Worm (Caenorhabditis elegans): ENCODE measurements around the gene Y110A2AL.9.

Gene Y110A2AL.9

ce11 chrII:2866541-2867124 lies at the start of gene Y110A2AL.9, which contains the start of gene Y110A2AL.3:
Y110A2AL.9 (minus strand) TSS chrII:2866641.
Y110A2AL.3 (plus strand) TSS chrII:2867074.
- TF ChIP-seq flt-1 (GFP tag; IDR thresholded peaks at IDR 0.05) (no peak), klf-2 (GFP tag; conservative IDR thresholded peaks at IDR 0.05) (no peak), ztf-23 (GFP tag; IDR thresholded peaks at IDR 0.05) (no peak), tab-1 (GFP tag; IDR thresholded peaks at IDR 0.05) (no peak), cog-1 (tag; optimal IDR thresholded peaks at IDR 0.05) (no peak), ref-1 (GFP tag; conservative IDR thresholded peaks at IDR 0.05) (no peak), T22C8.4 (GFP tag; IDR thresholded peaks at IDR 0.05) (no peak), ztf-29 (GFP tag; IDR thresholded peaks at IDR 0.05) (no peak), med-1 (GFP tag; optimal IDR thresholded peaks at IDR 0.05; ENCODE audit: insufficient read depth) (no peak)

DNA sequence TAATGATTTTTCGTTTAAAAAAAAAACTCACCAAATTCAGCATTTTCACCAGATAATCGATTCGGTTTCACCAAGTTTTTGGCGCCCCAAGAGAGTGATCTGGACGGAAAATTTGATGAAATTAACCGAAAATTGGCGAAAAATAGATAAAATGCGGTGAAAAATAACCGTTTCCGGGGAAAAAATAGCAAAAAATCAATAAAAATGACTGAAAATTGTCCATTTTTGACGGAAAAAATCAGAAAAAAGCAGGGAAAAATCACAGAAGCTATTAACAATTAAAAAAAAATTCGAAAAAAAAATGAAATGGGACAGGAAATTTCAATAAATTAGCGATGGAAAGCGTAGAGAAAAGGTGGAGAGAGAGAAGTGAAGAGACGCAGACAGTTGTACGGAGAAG lies 47.1 kb upstream of the Y110A2AL.9 start, which contains the start of gene ubc-15:
Gene ubc-15 (minus strand): TSS at position 101 of the 400 bp plus-strand sequence.
- TF ChIP-seq med-1 (GFP tag; optimal IDR thresholded peaks at IDR 0.05; ENCODE audit: insufficient read depth), result no peak
- no peak for TF ChIP-seq cog-1 (tag; optimal IDR thresholded peaks at IDR 0.05)
- TF ChIP-seq flt-1 (GFP tag; IDR thresholded peaks at IDR 0.05), result no peak
- TF ChIP-seq ztf-23 (GFP tag; IDR thresholded peaks at IDR 0.05), result no peak
- TF ChIP-seq ref-1 (GFP tag; conservative IDR thresholded peaks at IDR 0.05), result no peak
- no peak for TF ChIP-seq klf-2 (GFP tag; conservative IDR thresholded peaks at IDR 0.05)
- TF ChIP-seq T22C8.4 (GFP tag; IDR thresholded peaks at IDR 0.05), result no peak
- no peak for TF ChIP-seq ztf-29 (GFP tag; IDR thresholded peaks at IDR 0.05)
- TF ChIP-seq tab-1 (GFP tag; IDR thresholded peaks at IDR 0.05), result no peak

ce11 chrII:2903748-2904147 lies 37.3 kb upstream of the Y110A2AL.9 start:
- TF ChIP-seq T22C8.4 (GFP tag; IDR thresholded peaks at IDR 0.05), result no peak
- no peak for TF ChIP-seq tab-1 (GFP tag; IDR thresholded peaks at IDR 0.05)
- no peak for TF ChIP-seq flt-1 (GFP tag; IDR thresholded peaks at IDR 0.05)
- TF ChIP-seq ztf-23 (GFP tag; IDR thresholded peaks at IDR 0.05), result no peak
- no peak for TF ChIP-seq cog-1 (tag; optimal IDR thresholded peaks at IDR 0.05)
- no peak for TF ChIP-seq ref-1 (GFP tag; conservative IDR thresholded peaks at IDR 0.05)
- no peak for TF ChIP-seq ztf-29 (GFP tag; IDR thresholded peaks at IDR 0.05)

- TF ChIP-seq klf-2 (GFP tag; conservative IDR thresholded peaks at IDR 0.05) (no peak), flt-1 (GFP tag; IDR thresholded peaks at IDR 0.05) (no peak), T22C8.4 (GFP tag; IDR thresholded peaks at IDR 0.05) (peak; percentile 61; the same call in 1 of the 2 replicates), ztf-23 (GFP tag; IDR thresholded peaks at IDR 0.05) (no peak), ref-1 (GFP tag; conservative IDR thresholded peaks at IDR 0.05) (no peak), ztf-29 (GFP tag; IDR thresholded peaks at IDR 0.05) (no peak)
Observed at ce11 chrII:2901158-2901557, 34.7 kb upstream of the Y110A2AL.9 start.

DNA sequence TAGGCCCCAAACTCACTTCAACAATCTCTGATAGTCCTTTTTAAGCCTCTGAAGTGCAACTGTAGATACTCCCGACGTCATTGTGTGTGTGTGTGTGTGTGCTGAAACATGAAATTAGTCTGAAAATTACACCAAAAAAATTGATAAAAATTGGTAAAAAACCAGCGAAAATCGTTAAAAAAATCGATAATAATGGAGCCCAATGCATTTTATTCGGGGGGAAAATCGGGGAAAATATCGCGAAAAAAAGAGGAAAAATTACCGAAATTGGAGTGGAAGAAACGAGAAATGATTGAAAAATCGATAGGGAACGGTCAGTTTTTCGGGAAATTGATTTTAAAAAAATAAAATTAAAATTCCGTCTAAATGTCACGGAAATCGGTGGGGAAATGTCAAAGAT lies 33.8 kb upstream of the Y110A2AL.9 start, which contains the start of gene ubc-26:
Gene ubc-26 (minus strand): TSS at position 101 of the 400 bp plus-strand sequence.
- TF ChIP-seq flt-1 (GFP tag; IDR thresholded peaks at IDR 0.05), result no peak
- TF ChIP-seq med-1 (GFP tag; optimal IDR thresholded peaks at IDR 0.05; ENCODE audit: insufficient read depth), result no peak

ce11 chrII:2894295-2894694 lies 27.9 kb upstream of the Y110A2AL.9 start, which contains the start of gene sqv-2:
sqv-2 (minus strand) TSS chrII:2894395.
- TF ChIP-seq klf-2 (GFP tag; conservative IDR thresholded peaks at IDR 0.05), result no peak
- no peak for TF ChIP-seq tab-1 (GFP tag; IDR thresholded peaks at IDR 0.05)
- no peak for TF ChIP-seq flt-1 (GFP tag; IDR thresholded peaks at IDR 0.05)
- no peak for TF ChIP-seq ref-1 (GFP tag; conservative IDR thresholded peaks at IDR 0.05)
- no peak for TF ChIP-seq ztf-23 (GFP tag; IDR thresholded peaks at IDR 0.05)
- no peak for TF ChIP-seq cog-1 (tag; optimal IDR thresholded peaks at IDR 0.05)
- TF ChIP-seq ztf-29 (GFP tag; IDR thresholded peaks at IDR 0.05), result no peak
- TF ChIP-seq T22C8.4 (GFP tag; IDR thresholded peaks at IDR 0.05), result no peak
- no peak for TF ChIP-seq med-1 (GFP tag; optimal IDR thresholded peaks at IDR 0.05; ENCODE audit: insufficient read depth)

DNA sequence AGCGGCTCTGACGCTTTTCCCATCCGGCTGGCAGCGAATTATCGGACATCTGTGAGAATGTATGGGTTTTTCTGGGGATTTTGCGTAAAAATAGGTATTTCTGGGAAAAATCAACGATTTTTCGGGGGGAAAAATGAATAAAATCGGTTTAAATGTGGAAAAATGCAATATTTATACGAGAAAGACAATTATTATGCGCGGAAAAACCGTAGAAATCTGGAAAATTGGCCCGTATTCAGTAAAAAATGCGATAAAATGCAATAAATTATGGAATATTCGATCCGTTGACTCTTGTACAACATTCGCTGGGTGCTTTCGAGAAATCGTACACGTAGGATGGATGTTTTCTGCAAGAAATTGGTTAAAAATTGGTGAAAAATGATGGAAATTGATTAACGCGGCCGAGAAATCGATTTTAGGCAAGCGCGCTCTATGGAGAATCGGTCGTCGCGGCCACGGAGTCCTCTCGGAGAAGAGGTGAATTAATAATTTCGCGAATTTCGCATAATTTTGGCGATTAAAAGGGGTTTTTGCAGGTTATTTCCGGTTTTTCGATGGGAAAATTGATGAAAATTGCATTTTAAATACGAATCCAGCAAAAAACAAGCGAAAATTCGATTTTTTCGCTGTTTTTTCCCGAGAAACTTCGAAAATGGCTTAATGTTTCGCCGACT lies 22.7 kb upstream of the Y110A2AL.9 start, which contains the start of gene pinn-1:
Gene pinn-1 (minus strand): TSS at position 51 of the 674 bp plus-strand sequence.
- TF ChIP-seq med-1 (GFP tag; optimal IDR thresholded peaks at IDR 0.05; ENCODE audit: insufficient read depth) (no peak), ref-1 (GFP tag; conservative IDR thresholded peaks at IDR 0.05) (no peak), ztf-23 (GFP tag; IDR thresholded peaks at IDR 0.05) (peak; percentile 82), T22C8.4 (GFP tag; IDR thresholded peaks at IDR 0.05) (peak; percentile 93), flt-1 (GFP tag; IDR thresholded peaks at IDR 0.05) (peak; percentile 86), klf-2 (GFP tag; conservative IDR thresholded peaks at IDR 0.05) (peak; percentile 71; the same call in 1 of the 2 replicates), ztf-29 (GFP tag; IDR thresholded peaks at IDR 0.05) (no peak), tab-1 (GFP tag; IDR thresholded peaks at IDR 0.05) (no peak), cog-1 (tag; optimal IDR thresholded peaks at IDR 0.05) (peak; percentile 69)

DNA sequence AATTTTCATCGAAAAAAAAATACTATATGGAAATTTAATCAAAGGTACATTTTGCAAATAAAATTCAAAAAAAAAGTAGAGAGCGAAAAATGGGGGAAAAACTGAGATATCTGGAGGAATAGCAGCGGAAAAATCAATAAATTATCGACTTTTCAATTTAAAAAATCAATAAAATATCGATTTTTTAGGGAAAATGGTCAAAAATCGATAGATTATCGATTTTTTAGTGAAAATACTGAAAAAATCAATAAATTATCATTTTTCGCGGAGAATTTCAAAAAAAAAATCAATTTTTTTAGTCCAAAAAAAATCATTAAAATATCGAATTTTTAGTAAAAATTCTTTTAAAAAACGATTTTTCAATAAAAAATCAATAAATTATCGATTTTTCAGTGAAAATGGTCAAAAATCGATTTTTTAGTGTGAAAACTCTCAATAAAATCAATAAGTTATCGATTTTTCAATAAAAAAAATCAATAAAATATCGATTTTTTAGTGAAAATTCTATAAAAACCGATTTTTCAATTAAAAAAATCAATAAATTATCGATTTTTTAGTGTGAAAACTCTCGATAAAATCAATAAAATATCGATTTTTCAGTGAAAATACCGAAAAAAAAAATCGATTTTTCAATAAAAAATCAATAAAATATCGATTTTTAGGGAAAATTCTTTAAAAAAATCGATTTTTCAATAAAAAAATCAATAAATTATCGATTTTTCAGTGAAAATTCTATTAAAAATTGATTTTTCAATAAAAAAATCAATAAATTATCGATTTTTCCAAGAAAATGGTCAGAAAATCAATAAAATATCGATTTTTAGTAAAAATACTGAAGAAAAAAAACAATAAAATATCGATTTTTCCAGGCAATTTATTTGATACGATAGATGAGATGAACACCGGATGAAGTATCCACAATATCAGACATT lies 19.3 kb upstream of the Y110A2AL.9 start:
- no peak for TF ChIP-seq ref-1 (GFP tag; conservative IDR thresholded peaks at IDR 0.05)
- no peak for TF ChIP-seq cog-1 (tag; optimal IDR thresholded peaks at IDR 0.05)
- TF ChIP-seq ztf-29 (GFP tag; IDR thresholded peaks at IDR 0.05), result no peak
- TF ChIP-seq tab-1 (GFP tag; IDR thresholded peaks at IDR 0.05), result no peak
- peak; percentile 60 for TF ChIP-seq T22C8.4 (GFP tag; IDR thresholded peaks at IDR 0.05)
- TF ChIP-seq klf-2 (GFP tag; conservative IDR thresholded peaks at IDR 0.05), result no peak
- no peak for TF ChIP-seq med-1 (GFP tag; optimal IDR thresholded peaks at IDR 0.05; ENCODE audit: insufficient read depth)
- TF ChIP-seq ztf-23 (GFP tag; IDR thresholded peaks at IDR 0.05), result no peak

- TF ChIP-seq cog-1 (tag; optimal IDR thresholded peaks at IDR 0.05) (no peak), ztf-23 (GFP tag; IDR thresholded peaks at IDR 0.05) (no peak), T22C8.4 (GFP tag; IDR thresholded peaks at IDR 0.05) (no peak), ztf-29 (GFP tag; IDR thresholded peaks at IDR 0.05) (no peak), ref-1 (GFP tag; conservative IDR thresholded peaks at IDR 0.05) (no peak), tab-1 (GFP tag; IDR thresholded peaks at IDR 0.05) (no peak), med-1 (GFP tag; optimal IDR thresholded peaks at IDR 0.05; ENCODE audit: insufficient read depth) (no peak), flt-1 (GFP tag; IDR thresholded peaks at IDR 0.05) (no peak), klf-2 (GFP tag; conservative IDR thresholded peaks at IDR 0.05) (no peak)
Observed at ce11 chrII:2884810-2885209, 18.4 kb upstream of the Y110A2AL.9 start, which contains the start of gene pigw-1. pigw-1 (minus strand) TSS chrII:2884910.
